Worm (Caenorhabditis elegans): ENCODE data around the gene rsp-5.
A peak's percentile ranks its signal among the peaks of the same experiment; 100 is the strongest.

rsp-5 gene

DNA sequence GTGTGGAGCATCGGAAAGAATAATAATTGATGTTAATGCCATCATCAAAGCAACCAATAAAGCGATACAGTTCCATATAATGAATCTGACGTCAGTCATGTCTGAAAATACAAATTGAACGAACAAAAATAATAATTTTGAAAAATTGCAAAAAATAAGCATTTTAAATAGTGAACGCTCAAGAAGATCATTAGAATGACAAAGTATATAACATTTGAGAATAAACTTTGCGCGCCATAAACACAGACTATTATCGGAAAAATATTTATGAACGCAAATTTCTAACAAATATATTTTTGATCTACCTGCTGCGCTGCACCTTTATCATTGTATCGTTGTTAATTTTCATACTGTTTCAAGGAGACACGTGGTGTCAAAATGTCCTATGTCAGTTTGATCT is 11.5 kb downstream of the rsp-5 start, which contains the start of gene R05G9.3:
R05G9.3 (minus strand) TSS at position 101 of the 400 bp plus-strand sequence.
- TF ChIP-seq nhr-179 (tag; optimal IDR thresholded peaks at IDR 0.05) (no peak), F33H1.4 (GFP tag; IDR thresholded peaks at IDR 0.05) (0 out of 2 replicates have a peak, but pooled peaks have one; percentile 20), hlh-12 (tag; optimal IDR thresholded peaks at IDR 0.05) (no peak), ceh-40 (GFP tag; IDR thresholded peaks at IDR 0.05) (no peak), madf-6 (GFP tag; IDR thresholded peaks at IDR 0.05) (peak; percentile 86), fkh-3 (tag; optimal IDR thresholded peaks at IDR 0.05) (no peak), F57A8.1 (GFP tag; optimal IDR thresholded peaks at IDR 0.05) (no peak), F37B4.10 (GFP tag; IDR thresholded peaks at IDR 0.05) (no peak), K11D2.4 (GFP tag; IDR thresholded peaks at IDR 0.05) (no peak), Y67H2A.10 (GFP tag; conservative IDR thresholded peaks at IDR 0.05) (no peak), hmg-1.2 (GFP tag; IDR thresholded peaks at IDR 0.05) (peak; percentile 27; the same call in 1 of the 2 replicates), madf-8 (GFP tag; conservative IDR thresholded peaks at IDR 0.05) (peak; percentile 47), dpff-1 (tag; optimal IDR thresholded peaks at IDR 0.05) (no peak), efl-1 (GFP tag; optimal IDR thresholded peaks at IDR 0.05) (peak; percentile 50), tlf-1 (GFP tag; optimal IDR thresholded peaks at IDR 0.05) (no peak), ceh-91 (GFP tag; IDR thresholded peaks at IDR 0.05) (no peak), B0019.2 (GFP tag; conservative IDR thresholded peaks at IDR 0.05) (no peak), egl-44 (GFP tag; IDR thresholded peaks at IDR 0.05) (no peak), mel-28 (tag; optimal IDR thresholded peaks at IDR 0.05; ENCODE audit: borderline replicate concordance) (no peak), lin-35 (GFP tag; optimal IDR thresholded peaks at IDR 0.05) (no peak), nhr-90 (tag; optimal IDR thresholded peaks at IDR 0.05) (no peak), cebp-2 (GFP tag; IDR thresholded peaks at IDR 0.05) (no peak), F55B11.4 (tag; optimal IDR thresholded peaks at IDR 0.05; ENCODE audit: borderline replicate concordance, insufficient read depth) (no peak)

DNA sequence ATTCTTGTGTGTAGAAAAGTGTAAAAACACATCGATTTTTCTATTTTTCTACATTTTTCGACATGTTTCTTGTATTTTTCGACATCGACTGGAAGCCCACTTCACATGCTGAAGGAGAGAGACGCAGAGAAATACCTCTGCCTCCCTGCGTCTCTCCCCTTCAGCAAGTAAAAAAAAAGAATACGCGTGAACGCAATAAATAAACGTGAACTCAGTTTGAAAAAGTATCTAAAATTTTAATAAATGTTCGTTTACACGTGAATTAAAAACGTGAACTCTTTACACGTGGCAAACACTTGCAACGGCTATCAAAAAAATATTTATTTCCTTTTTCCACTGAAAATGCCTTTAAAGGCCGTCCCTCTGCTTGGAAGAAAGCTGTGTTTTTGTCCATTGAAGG is 12.9 kb downstream of the rsp-5 start, which contains the start of gene R05G9.1:
R05G9.1 (plus strand) TSS at position 343 of the 400 bp plus-strand sequence.
- TF ChIP-seq sea-2 (GFP tag; IDR thresholded peaks at IDR 0.05) (no peak), hmg-1.2 (GFP tag; IDR thresholded peaks at IDR 0.05) (peak; percentile 66; the same call in 1 of the 2 replicates)

DNA sequence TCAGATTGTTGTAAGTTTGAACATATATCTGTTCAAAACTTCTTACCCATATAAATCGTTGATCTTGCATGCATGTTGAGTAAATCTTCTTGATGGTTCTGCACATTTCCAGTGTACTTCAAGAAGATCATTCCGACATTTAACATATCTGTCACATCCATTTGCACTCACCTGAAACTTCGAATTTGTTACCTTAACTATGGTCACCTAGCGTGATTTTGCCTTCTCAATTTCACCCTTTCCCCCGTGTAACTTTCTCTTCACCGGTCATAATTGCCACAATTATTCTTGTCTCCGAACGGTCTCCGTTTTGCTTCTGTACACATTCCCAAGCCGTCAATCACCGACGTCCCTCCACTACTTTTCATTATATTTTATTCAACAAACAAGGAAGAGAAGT is 23.4 kb downstream of the rsp-5 start:
- TF ChIP-seq tbp1 (GFP tag; optimal IDR thresholded peaks at IDR 0.05), result no peak
- no peak for TF ChIP-seq let-607 (tag; optimal IDR thresholded peaks at IDR 0.05)
- TF ChIP-seq ztf-22 (GFP tag; optimal IDR thresholded peaks at IDR 0.05), result no peak
- no peak for TF ChIP-seq B0035.1 (tag; optimal IDR thresholded peaks at IDR 0.05)
- TF ChIP-seq F57A8.1 (GFP tag; optimal IDR thresholded peaks at IDR 0.05), result no peak
- TF ChIP-seq ztf-25 (GFP tag; IDR thresholded peaks at IDR 0.05), result no peak
- no peak for TF ChIP-seq F23B12.7 (tag; optimal IDR thresholded peaks at IDR 0.05; ENCODE audit: insufficient read depth)
- no peak for TF ChIP-seq efl-1 (GFP tag; optimal IDR thresholded peaks at IDR 0.05)
- no peak for TF ChIP-seq ekl-4 (GFP tag; IDR thresholded peaks at IDR 0.05)
- TF ChIP-seq Y95B8A.8 (GFP tag; IDR thresholded peaks at IDR 0.05), result no peak
- TF ChIP-seq aptf-2 (GFP tag; conservative IDR thresholded peaks at IDR 0.05), result no peak
- TF ChIP-seq lin-26 (GFP tag; IDR thresholded peaks at IDR 0.05), result no peak
- TF ChIP-seq hmg-20 (GFP tag; IDR thresholded peaks at IDR 0.05), result no peak

DNA sequence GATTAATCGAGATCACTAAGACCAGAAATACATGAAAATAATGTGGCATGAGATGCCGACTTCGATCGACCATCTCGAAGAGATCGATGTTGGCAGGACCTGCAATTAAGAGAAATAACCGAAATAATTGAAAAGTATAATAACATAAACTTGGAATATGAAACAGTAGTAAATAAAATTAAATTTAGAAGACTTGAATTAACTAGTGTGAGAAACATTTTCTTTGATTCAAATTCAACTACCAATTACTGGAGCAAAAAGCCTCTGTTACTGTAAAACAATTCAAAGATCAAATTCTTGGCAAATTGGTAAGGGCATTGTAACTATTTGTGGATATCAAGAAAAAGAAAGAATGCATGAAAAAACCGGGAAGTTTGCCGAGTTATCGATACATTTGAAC is 23.9 kb downstream of the rsp-5 start, which contains the start of gene R05G9R.1:
R05G9R.1 (minus strand) TSS at position 101 of the 400 bp plus-strand sequence.
- TF ChIP-seq Y56A3A.18 (GFP tag; IDR thresholded peaks at IDR 0.05) (no peak), F22D6.2 (tag; optimal IDR thresholded peaks at IDR 0.05) (no peak), ZK185.1 (tag; optimal IDR thresholded peaks at IDR 0.05; ENCODE audit: poor library complexity, severe bottlenecking) (no peak), ama-1 (optimal IDR thresholded peaks at IDR 0.05) (no peak), ama-1 (GFP tag; optimal IDR thresholded peaks at IDR 0.05) (no peak), lin-40 (tag; optimal IDR thresholded peaks at IDR 0.05) (no peak), F55B11.4 (tag; optimal IDR thresholded peaks at IDR 0.05; ENCODE audit: borderline replicate concordance, insufficient read depth) (no peak), hmg-1.2 (GFP tag; IDR thresholded peaks at IDR 0.05) (no peak), chd-7 (tag; optimal IDR thresholded peaks at IDR 0.05) (no peak), hsf-1 (GFP tag; IDR thresholded peaks at IDR 0.05) (no peak), C17E4.6 (GFP tag; IDR thresholded peaks at IDR 0.05) (no peak), egl-44 (GFP tag; IDR thresholded peaks at IDR 0.05) (no peak), F23B12.7 (tag; optimal IDR thresholded peaks at IDR 0.05; ENCODE audit: insufficient read depth) (no peak), snpc-1.3 (tag; optimal IDR thresholded peaks at IDR 0.05; ENCODE audit: insufficient read depth) (no peak)
